Worm (Caenorhabditis elegans): ENCODE measurements around the gene asm-2.

- no peak for TF ChIP-seq cnd-1 (tag; optimal IDR thresholded peaks at IDR 0.05)
- no peak for TF ChIP-seq mab-5 (tag; optimal IDR thresholded peaks at IDR 0.05)
- no peak for TF ChIP-seq drap-1 (GFP tag; optimal IDR thresholded peaks at IDR 0.05)
- no peak for TF ChIP-seq snpc-4 (tag; optimal IDR thresholded peaks at IDR 0.05)
- no peak for TF ChIP-seq pha-4 (tag; optimal IDR thresholded peaks at IDR 0.05)
Observed at ce11 chrX:11286246-11286645, 37.8 kb downstream of the asm-2 start, which contains the start of gene F38B2.3.
